Worm (Caenorhabditis elegans) whole organism, late embryonic: ENCODE measurements around the gene eat-20.

Source experiments
- ceh-18 ChIP-seq: sonication (generic microtip); optimal IDR thresholded peaks from 2 replicates; lab custom pipeline; 2016; ENCODE audit warnings: missing genetic modification characterization, missing compliant biosample characterization
- dve-1 ChIP-seq: sonication (generic microtip); optimal IDR thresholded peaks from 2 replicates; lab custom pipeline; 2017; ENCODE audit warnings: antibody characterized with exemption, mild to moderate bottlenecking, missing genetic modification characterization, missing compliant biosample characterization
- mec-3 ChIP-seq: sonication (generic microtip); optimal IDR thresholded peaks from 2 replicates; lab custom pipeline; 2016; ENCODE audit warnings: borderline replicate concordance, missing genetic modification characterization, missing compliant biosample characterization
- nhr-11 ChIP-seq: fragments of 150-350 bp; optimal IDR thresholded peaks from 2 replicates; lab custom pipeline; 2014; ENCODE audit warnings: missing biosample characterization, missing genetic modification characterization
- pag-3 ChIP-seq: sonication (generic microtip); optimal IDR thresholded peaks from 2 replicates; lab custom pipeline; 2016; ENCODE audit warnings: missing compliant biosample characterization, missing genetic modification characterization, borderline replicate concordance
- pha-4 ChIP-seq: fragments of 150-350 bp; optimal IDR thresholded peaks from 2 replicates; lab custom pipeline; 2018; ENCODE audit warnings: missing biosample characterization, missing genetic modification reagents, missing genetic modification characterization
- pros-1 ChIP-seq: fragments of 150-350 bp; optimal IDR thresholded peaks from 2 replicates; lab custom pipeline; 2014; ENCODE audit warnings: missing biosample characterization, missing genetic modification reagents, missing genetic modification characterization
- ref-2 ChIP-seq: sonication (generic microtip); optimal IDR thresholded peaks from 2 replicates; lab custom pipeline; 2016; ENCODE audit warnings: missing genetic modification characterization, missing compliant biosample characterization
- unc-86 ChIP-seq: sonication (generic microtip); optimal IDR thresholded peaks from 2 replicates; lab custom pipeline; 2016; ENCODE audit warnings: missing genetic modification characterization, missing compliant biosample characterization

- TF ChIP-seq unc-86 (tag; lab: Kevin White, UChicago): no peak
- TF ChIP-seq pag-3 (tag; lab: Kevin White, UChicago): no peak
- TF ChIP-seq mec-3 (tag; lab: Kevin White, UChicago): no peak
- no peak for TF ChIP-seq ceh-18 (tag; lab: Kevin White, UChicago)
- TF ChIP-seq ref-2: no peak
- TF ChIP-seq pha-4 (tag; lab: Kevin White, UChicago): no peak
- no peak for TF ChIP-seq nhr-11 (tag; lab: Kevin White, UChicago)
- no peak for TF ChIP-seq dve-1
- no peak for TF ChIP-seq pros-1 (tag; lab: Kevin White, UChicago)
These were observed 16.5 kb upstream of the eat-20 start, which contains the start of gene gob-1 for ce11 chrX:15493322-15493721.
